Fruit fly (Drosophila melanogaster) S2 (cell line): Measurements from ENCODE around the gene CG31674.

ENCODE experiments used
- CG8478 ChIP-seq: fragments of >200 bp; optimal IDR thresholded peaks from 2 replicates; lab custom pipeline; 2018
- CTCF ChIP-seq, 2 experiments: fragments of >200 bp; optimal IDR thresholded peaks; 2 replicates each; lab custom pipeline; 2018

The CG31674 gene

DNA sequence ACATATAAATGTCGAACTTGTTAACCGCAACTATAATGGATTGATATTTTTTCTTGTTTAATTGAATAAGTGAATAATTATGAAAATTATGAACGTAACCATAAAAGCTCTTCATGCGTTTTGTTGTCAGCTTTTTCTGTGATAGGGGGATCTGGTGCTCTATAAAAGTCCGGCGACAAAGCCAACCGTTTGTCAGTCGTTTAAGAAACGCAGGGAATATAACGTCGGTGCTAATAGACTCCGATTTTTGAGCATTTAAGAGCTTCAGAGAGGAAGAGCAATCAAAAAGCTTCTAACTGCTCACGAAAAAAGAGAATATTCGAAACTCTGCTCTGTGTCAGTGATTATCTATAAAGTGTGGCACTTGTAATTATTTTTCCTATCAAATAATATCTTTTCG lies at the start of gene CG31674:
TSS of gene CG31674 (plus strand) at position 203 of the 400 bp plus-strand sequence.
- TF ChIP-seq CG8478 (no peak), CTCF (optimal IDR thresholded peaks at IDR 0.05; lab: Kevin White, UChicago) (no peak)

DNA sequence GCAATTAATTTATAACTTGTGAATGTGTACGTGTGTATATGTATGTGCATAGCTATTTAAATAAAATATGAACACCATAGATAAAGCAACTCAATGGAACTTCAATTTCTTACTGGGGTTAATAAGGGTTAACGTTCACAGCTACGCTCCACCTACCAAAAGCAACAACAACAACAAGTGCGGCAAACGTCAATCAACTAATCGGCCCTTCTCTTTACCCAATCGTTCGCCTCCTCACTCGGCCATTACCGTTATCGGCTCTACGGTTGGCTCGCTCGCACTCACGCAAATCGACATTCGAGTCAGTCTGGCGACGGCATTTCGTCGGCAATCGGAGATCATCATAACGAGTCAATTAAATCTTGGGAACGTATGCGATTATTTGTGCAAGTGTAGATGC lies 48.0 kb upstream of the CG31674 start:
- no peak for TF ChIP-seq CTCF (optimal IDR thresholded peaks at IDR 0.05; lab: Kevin White, UChicago)
- no peak for TF ChIP-seq CG8478

DNA sequence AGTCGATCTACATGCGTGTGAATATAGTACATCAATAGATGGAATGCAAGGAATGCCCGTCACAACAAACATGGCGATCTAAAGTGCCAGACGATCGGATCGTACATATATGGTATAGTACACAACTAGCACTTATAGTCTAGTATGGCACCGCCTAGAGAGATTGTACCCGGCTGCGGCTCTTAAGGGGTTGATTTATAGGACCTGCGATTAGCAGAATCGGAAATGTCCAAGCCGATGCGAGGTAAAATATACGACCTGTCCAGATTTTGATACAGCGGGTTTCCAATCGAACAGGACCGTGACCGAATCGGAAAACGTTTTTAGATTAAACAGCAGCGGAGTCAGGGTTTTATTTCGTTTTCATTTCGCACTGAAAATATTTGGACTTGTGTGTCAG lies 47.2 kb upstream of the CG31674 start:
- no peak for TF ChIP-seq CTCF (optimal IDR thresholded peaks at IDR 0.05; lab: Kevin White, UChicago)
- TF ChIP-seq CG8478 = no peak

DNA sequence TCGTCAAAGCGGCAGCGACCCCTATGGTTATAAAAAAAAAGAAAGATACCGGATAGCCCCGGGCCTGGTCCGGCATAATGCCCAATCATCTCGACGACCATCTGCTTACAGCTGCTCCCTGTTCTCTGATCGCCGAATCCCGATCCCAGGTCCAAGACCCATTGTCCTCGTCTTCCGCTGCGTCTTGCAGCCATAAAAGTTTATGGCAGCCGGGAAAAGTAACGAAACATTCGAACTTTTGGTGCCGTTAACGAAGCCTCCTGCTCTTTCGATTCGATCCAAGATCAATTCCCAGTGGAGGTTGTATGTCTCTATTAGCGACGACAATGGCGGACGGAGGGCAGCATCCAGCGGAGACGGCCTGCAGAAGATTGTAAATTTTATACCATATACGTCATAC lies 45.7 kb upstream of the CG31674 start:
- TF ChIP-seq CG8478 = no peak
- TF ChIP-seq CTCF (optimal IDR thresholded peaks at IDR 0.05; lab: Kevin White, UChicago) = no peak

DNA sequence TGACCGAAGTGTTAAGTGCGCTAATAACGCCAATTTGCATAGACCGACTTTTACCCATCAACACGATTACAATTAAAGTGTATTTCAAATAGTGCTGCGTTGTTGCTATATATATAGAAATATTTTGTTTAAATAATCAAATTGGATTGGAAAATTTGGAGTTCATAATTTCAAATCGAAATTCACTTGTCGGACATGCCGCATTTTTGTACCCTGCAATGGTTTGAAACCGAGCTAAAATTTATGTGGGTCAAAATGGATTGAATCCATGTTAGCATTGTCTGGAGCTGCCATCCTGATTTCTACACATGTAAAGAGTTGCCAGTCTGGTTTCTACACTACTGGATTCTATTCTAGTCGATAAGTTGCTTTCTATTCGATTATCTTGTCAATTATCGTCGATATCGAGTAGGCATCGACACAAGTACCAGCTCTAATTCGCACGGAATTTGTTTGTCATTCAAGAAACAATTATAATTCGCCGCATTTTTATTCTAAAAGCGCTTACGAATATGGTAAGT lies 43.7 kb upstream of the CG31674 start, which contains the start of gene Pomp:
TSS of gene Pomp (plus strand) at position 386 of the 521 bp plus-strand sequence.
- peak; percentile 77 to 78 for TF ChIP-seq CTCF (optimal IDR thresholded peaks at IDR 0.05; lab: Kevin White, UChicago)
- no peak for TF ChIP-seq CG8478

DNA sequence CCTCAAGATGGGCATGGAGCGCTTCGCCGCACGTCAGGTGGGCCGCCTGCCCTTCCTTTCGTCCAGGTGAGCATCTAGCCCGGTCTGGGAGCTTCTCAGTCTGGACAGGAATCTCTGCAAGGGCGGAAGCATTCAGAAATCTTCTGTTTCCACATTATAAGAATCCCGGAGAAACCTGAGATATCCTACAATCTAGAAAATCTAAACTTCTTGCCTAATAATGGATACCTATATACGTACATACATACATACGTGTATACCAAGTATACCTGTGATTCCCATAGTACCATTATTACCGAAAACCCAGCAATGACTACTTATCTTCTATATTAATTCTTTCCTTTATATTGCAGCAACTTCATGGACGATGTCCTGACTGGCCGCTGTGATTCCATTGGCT lies 43.0 kb upstream of the CG31674 start:
- TF ChIP-seq CG8478 (no peak), CTCF (optimal IDR thresholded peaks at IDR 0.05; lab: Kevin White, UChicago) (no peak)

DNA sequence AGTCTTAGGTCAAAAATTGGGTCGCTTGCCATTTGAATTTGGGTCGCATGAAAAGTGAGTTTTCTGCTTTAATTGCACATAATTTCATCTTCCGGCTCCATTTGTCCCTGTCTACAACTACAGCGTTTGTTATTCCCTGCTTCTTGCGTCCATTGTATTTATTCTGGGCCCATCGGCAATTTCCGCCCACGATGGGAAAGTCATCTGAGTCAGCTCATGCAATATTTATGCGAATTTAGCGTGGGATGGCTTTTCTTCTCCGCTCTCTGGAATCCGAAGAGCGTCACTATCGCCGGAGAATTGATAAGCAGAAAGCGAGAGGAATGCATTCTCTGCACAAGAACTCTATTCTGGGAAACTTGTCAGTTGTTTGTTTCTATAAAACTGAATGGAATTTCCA lies 38.5 kb upstream of the CG31674 start:
- TF ChIP-seq CG8478 (no peak), CTCF (optimal IDR thresholded peaks at IDR 0.05; lab: Kevin White, UChicago) (no peak)

DNA sequence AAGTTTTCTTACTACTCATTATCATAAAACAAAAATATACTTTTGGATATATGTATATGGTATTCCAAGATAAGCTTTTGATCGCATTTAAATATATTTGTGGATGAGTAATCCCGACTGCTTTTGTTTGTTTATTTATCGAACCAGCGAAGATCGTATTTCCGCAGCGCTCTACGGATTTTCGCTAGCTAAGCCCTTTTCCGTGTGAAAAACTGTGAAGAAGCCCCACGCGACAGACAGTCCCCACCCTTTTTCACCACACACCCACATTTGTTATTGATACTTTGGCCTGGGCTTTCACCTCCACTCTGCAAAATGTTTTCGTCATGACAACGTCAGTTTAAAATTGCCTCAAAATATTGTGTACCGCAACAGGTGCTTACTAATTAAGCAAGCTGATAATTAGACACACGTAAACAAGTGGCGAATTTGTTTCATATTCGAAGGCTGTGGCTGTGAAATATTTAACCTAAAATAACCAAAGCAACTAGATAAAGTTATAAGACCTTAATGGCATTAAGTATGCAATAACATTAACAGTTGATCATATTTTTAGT lies 38.0 kb upstream of the CG31674 start:
- TF ChIP-seq CG8478 = no peak
- TF ChIP-seq CTCF (optimal IDR thresholded peaks at IDR 0.05; lab: Kevin White, UChicago) = no peak

DNA sequence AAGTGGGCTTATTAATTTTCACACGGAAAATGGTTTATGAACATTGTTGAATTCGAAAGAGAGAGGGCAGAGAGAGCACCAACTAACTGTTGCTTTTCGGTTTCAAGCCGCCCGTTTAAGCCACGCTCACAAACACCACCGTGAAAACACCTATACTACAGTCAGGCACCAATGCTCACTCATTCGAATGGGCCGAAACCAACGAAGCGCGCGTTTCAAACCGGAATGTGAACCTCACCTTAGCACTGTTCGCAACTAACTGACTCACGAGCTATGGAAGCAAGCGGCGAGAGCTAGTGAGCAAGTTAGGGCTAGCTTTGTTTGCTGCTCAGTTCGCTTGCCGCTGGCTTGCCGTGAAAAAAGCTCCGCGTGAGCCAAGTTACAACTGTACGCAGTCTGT lies 37.2 kb upstream of the CG31674 start:
- TF ChIP-seq CTCF (optimal IDR thresholded peaks at IDR 0.05; lab: Kevin White, UChicago) (no peak), CG8478 (no peak)

DNA sequence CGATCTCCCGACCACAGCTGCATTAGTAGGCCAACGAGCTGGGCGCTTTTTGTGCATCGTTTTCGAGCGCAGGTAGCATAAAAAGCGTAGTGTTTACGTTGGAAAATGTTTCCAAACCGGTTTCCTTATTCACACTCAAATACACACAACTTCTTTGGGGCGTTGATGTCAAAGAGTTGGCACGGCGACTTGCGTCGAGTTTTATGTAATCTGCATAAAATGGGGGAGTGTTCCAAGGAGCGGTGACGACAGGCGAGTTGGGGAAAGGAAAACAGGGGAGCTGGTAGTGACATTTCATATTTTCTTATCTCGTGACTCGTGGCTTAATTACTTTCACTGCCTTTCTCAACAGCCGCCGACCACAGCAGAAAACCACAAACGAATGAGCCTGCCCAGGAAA lies 36.4 kb upstream of the CG31674 start:
- TF ChIP-seq CG8478 = no peak
- no peak for TF ChIP-seq CTCF (optimal IDR thresholded peaks at IDR 0.05; lab: Kevin White, UChicago)

DNA sequence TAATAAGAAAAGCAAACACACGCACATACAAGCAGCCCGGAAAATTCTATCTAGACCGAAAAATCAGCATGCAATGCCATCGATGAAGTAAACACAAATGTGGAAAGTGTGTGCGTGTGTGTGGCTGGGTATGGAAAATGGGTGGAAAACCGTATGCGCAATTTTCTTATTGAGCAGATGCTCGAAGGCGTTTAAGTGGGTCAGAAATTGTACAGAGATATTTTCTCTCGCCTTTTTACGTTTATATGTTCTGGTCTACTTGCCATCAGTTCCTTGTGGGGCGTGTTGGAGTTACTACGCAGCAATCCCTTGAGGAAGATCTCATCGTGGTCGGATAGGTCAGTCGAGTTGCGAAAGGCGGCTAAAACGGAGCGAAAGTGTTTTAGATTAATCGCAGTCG lies 35.3 kb upstream of the CG31674 start:
- TF ChIP-seq CTCF (optimal IDR thresholded peaks at IDR 0.05; lab: Kevin White, UChicago) (no peak), CG8478 (no peak)

DNA sequence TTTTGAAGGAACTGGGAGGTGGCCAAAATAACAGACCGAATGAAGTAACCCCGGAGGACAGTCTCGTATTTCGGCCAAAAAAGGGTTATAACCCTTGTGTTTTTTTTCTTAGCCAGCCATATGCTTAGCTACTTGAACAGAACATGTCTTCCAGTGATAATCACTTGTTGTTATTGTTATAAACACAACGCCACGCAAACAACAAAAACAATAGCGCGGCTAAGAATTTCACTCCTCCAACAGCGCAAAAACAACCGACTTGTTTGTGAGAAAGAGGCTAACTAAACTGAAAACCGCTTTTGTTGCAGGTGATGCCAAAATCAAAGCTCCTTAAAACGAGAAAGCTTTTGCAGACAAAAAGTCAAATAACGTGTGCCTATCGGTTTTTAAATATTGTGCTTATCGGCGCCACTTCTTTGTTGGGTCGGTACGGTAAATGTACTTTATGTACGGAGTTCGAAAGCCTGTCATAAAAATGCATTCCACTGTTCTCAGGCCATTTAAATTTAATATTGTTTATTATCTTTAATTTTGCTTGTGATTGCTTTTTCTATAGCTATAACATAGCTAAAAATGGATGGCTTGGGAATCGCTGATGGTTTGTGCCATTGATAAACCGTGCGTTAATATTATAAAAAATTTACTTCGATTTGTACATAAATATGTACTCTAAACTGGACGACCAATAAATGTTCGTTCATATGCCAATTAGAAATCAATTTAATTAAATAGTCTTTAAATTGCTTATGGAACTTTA lies 34.1 kb upstream of the CG31674 start, which contains the start of gene vari:
TSS of gene vari (minus strand) at position 285 of the 757 bp plus-strand sequence.
- TF ChIP-seq CG8478 (no peak), CTCF (optimal IDR thresholded peaks at IDR 0.05; lab: Kevin White, UChicago) (no peak)

DNA sequence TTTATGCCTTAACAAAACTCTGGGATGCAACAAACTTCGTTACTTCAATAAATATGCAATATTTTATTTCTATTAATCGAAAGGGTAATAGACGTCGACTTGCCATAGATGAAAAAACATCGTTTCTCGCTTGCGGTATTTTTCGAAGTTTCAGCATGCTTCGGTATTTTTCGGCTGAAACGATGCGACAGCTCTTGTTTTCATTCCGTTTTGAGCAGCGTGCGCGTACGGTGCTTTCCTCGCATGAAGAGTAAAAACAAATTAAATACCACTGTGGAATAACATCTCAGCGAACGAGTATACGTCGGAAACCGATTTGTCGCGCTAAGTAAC lies 33.6 kb upstream of the CG31674 start, which contains the start of gene CG9328:
TSS of gene CG9328 (plus strand) at position 201 of the 333 bp plus-strand sequence.
- TF ChIP-seq CTCF (optimal IDR thresholded peaks at IDR 0.05; lab: Kevin White, UChicago) = no peak
- no peak for TF ChIP-seq CG8478

DNA sequence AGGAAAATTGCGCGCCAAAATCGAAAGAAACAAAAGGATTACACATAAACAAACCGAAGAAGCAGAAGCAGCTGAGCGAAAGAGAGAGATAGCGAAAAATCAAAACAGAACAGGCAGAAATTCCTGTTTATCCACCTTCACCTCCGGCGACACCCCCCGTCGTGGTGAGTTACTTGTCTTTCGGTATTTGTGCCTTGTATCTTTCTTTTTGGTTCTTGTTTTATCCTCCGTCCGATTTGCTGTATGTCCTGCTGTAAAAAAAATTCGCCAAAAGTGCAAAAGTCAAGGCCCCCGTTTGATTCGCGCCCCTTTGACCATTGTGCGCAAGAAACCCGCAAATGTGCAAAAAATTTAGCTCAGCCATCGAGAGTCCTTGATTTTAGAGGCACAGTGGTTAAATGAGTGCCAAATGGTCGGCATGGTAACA lies 32.7 kb upstream of the CG31674 start:
- TF ChIP-seq CTCF (optimal IDR thresholded peaks at IDR 0.05; lab: Kevin White, UChicago) (no peak), CG8478 (no peak)

DNA sequence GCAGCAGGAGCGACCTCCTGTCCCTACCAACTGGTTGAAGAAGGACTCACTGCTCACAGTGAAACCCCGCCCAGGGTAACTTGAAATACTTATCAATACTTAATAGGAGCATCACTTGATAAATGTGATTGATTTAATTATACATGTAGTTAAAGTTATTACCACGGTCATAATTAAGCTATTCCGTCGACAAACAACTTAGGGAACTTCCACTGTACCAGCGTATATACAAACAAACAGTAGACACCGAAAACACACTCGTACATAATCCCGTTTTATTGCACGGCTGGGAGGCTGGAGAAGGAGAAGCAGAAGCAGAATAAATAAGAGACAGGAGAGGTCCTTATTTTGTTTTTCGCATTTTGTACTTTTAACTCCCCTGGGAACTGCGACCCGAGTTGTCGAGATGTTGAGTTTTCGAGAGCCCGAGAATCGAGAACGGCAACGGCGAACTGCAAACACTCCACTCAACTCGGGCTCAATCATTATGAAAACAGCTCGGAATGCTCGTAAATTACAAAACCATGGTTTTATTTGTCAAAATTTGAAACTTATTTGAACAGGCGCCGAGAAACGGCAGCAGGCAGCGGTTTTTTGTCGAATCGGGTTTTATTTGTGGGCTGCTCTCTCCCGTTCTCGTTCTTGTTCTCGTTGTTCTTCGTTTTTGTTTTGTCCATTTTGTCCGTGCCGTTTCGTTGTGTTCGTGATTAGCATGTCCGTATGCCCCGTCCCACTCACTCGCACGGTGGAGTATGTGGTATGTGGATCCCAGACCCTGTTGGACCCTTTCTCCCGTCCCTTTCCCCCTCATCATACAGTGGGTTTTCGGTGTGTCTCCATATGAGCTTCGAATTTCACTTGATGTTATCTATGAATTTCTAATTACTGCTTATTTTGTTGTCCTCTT lies 30.8 kb upstream of the CG31674 start:
- TF ChIP-seq CTCF (optimal IDR thresholded peaks at IDR 0.05; lab: Kevin White, UChicago) = no peak
